Worm (Caenorhabditis elegans) whole organism, young adult: Measurements from ENCODE around the gene gcsh-1.

Experiments
- B0019.2 ChIP-seq: fragments of 200-800 bp; sonication (Bioruptor generic); conservative IDR thresholded peaks from 2 replicates; pipeline ENCODE4 v1.3.6; 2022; ENCODE audit warnings: missing genetic modification reagents, missing genetic modification characterization, missing compliant biosample characterization
- B0261.1 ChIP-seq: sonication (generic microtip); optimal IDR thresholded peaks from 2 replicates; lab custom pipeline; 2016; ENCODE audit warnings: mild to moderate bottlenecking, missing genetic modification characterization, moderate library complexity, missing compliant biosample characterization
- C06A6.2 ChIP-seq: fragments of 200-800 bp; sonication (Bioruptor generic); conservative IDR thresholded peaks from 2 replicates; pipeline ENCODE4 v1.3.6; 2022; ENCODE audit warnings: missing genetic modification characterization, missing compliant biosample characterization
- C17E4.6 ChIP-seq: fragments of 200-800 bp; sonication (Bioruptor generic); IDR thresholded peaks from 2 replicates; pipeline ENCODE4 v1.3.6; 2022; ENCODE audit warnings: missing genetic modification reagents, missing genetic modification characterization, missing compliant biosample characterization
- D2030.7 ChIP-seq: fragments of 200-800 bp; sonication (Bioruptor generic); IDR thresholded peaks from 2 replicates; pipeline ENCODE4 v1.3.6; 2022; ENCODE audit warnings: missing genetic modification reagents, missing genetic modification characterization, missing compliant biosample characterization
- F22D6.2 ChIP-seq: sonication (generic microtip); optimal IDR thresholded peaks from 2 replicates; lab custom pipeline; 2016; ENCODE audit warnings: mild to moderate bottlenecking, missing genetic modification characterization, missing compliant biosample characterization
- F33H1.4 ChIP-seq: fragments of 200-800 bp; sonication (Bioruptor generic); IDR thresholded peaks from 2 replicates; pipeline ENCODE4 v1.3.6; 2022; ENCODE audit warnings: missing genetic modification reagents, missing genetic modification characterization, missing compliant biosample characterization
- F52B5.7 ChIP-seq: sonication (generic microtip); optimal IDR thresholded peaks from 2 replicates; lab custom pipeline; 2016; ENCODE audit warnings: mild to moderate bottlenecking, missing genetic modification characterization, missing compliant biosample characterization
- T07F8.4 ChIP-seq: sonication (generic microtip); optimal IDR thresholded peaks from 2 replicates; lab custom pipeline; 2016; ENCODE audit warnings: mild to moderate bottlenecking, missing genetic modification characterization, moderate library complexity, missing compliant biosample characterization
- Y53G8AR.9 ChIP-seq: fragments of 200-800 bp; sonication (Bioruptor generic); conservative IDR thresholded peaks from 2 replicates; pipeline ENCODE4 v1.3.6; 2022; ENCODE audit warnings: missing genetic modification reagents, missing genetic modification characterization, missing compliant biosample characterization
- Y56A3A.18 ChIP-seq: fragments of 200-800 bp; sonication (Bioruptor generic); IDR thresholded peaks from 2 replicates; pipeline ENCODE4 v1.3.6; 2022; ENCODE audit warnings: missing genetic modification reagents, missing genetic modification characterization, missing compliant biosample characterization
- Y67H2A.10 ChIP-seq: fragments of 200-800 bp; sonication (Bioruptor generic); conservative IDR thresholded peaks from 2 replicates; pipeline ENCODE4 v1.3.6; 2022; ENCODE audit warnings: missing genetic modification reagents, missing genetic modification characterization, missing compliant biosample characterization
- Y95B8A.8 ChIP-seq: fragments of 200-800 bp; sonication (Bioruptor generic); IDR thresholded peaks from 2 replicates; pipeline ENCODE4 v1.3.6; 2022; ENCODE audit warnings: missing genetic modification reagents, missing genetic modification characterization, missing compliant biosample characterization
- aptf-2 ChIP-seq: fragments of 200-800 bp; sonication (Bioruptor generic); conservative IDR thresholded peaks from 2 replicates; pipeline ENCODE4 v1.3.6; 2022; ENCODE audit warnings: missing genetic modification reagents, missing genetic modification characterization, missing compliant biosample characterization
- aptf-3 ChIP-seq: fragments of 200-800 bp; sonication (Bioruptor generic); IDR thresholded peaks from 2 replicates; pipeline ENCODE4 v1.3.6; 2022; ENCODE audit warnings: missing genetic modification characterization, missing compliant biosample characterization
- attf-3 ChIP-seq: fragments of 200-800 bp; sonication (Bioruptor generic); conservative IDR thresholded peaks from 2 replicates; pipeline ENCODE4 v1.3.6; 2022; ENCODE audit warnings: missing genetic modification reagents, missing genetic modification characterization, missing compliant biosample characterization
- bed-1 ChIP-seq: fragments of 200-800 bp; sonication (Bioruptor generic); IDR thresholded peaks from 2 replicates; pipeline ENCODE4 v1.3.6; 2022; ENCODE audit warnings: missing genetic modification reagents, missing genetic modification characterization, missing compliant biosample characterization
- ceh-100 ChIP-seq: fragments of 200-800 bp; sonication (Bioruptor generic); IDR thresholded peaks from 2 replicates; pipeline ENCODE4 v1.3.6; 2022; ENCODE audit warnings: missing genetic modification reagents, missing genetic modification characterization, missing compliant biosample characterization
- ceh-91 ChIP-seq: fragments of 200-800 bp; sonication (Bioruptor generic); IDR thresholded peaks from 2 replicates; pipeline ENCODE4 v1.3.6; 2022; ENCODE audit warnings: missing genetic modification reagents, missing genetic modification characterization, missing compliant biosample characterization
- chd-7 ChIP-seq: sonication (generic microtip); optimal IDR thresholded peaks from 2 replicates; lab custom pipeline; 2016; ENCODE audit warnings: mild to moderate bottlenecking, missing genetic modification characterization, moderate library complexity, missing compliant biosample characterization
- egl-18 ChIP-seq: fragments of 200-800 bp; sonication (Bioruptor generic); IDR thresholded peaks from 2 replicates; pipeline ENCODE4 v1.3.6; 2022; ENCODE audit warnings: missing genetic modification reagents, missing genetic modification characterization, missing compliant biosample characterization
- ekl-4 ChIP-seq: fragments of 200-800 bp; sonication (Bioruptor generic); IDR thresholded peaks from 2 replicates; pipeline ENCODE4 v1.3.6; 2022; ENCODE audit warnings: missing genetic modification reagents, missing genetic modification characterization, missing compliant biosample characterization
- fkh-3 ChIP-seq: sonication (generic microtip); optimal IDR thresholded peaks from 2 replicates; lab custom pipeline; 2016; ENCODE audit warnings: mild to moderate bottlenecking, missing genetic modification characterization, missing compliant biosample characterization
- him-1 ChIP-seq: sonication (generic microtip); optimal IDR thresholded peaks from 2 replicates; lab custom pipeline; 2016; ENCODE audit warnings: missing genotype, missing genetic modification reagents, missing genetic modification characterization, missing compliant biosample characterization
- hlh-12 ChIP-seq: sonication (generic microtip); optimal IDR thresholded peaks from 2 replicates; lab custom pipeline; 2016; ENCODE audit warnings: missing genetic modification characterization, missing compliant biosample characterization
- hmg-1.2 ChIP-seq: fragments of 200-800 bp; sonication (Bioruptor generic); IDR thresholded peaks from 2 replicates; pipeline ENCODE4 v1.3.6; 2022; ENCODE audit warnings: missing genetic modification reagents, missing genetic modification characterization, missing compliant biosample characterization
- hrde-1 ChIP-seq: sonication (generic microtip); optimal IDR thresholded peaks from 2 replicates; lab custom pipeline; 2016; ENCODE audit warnings: missing genetic modification characterization, mild to moderate bottlenecking, missing compliant biosample characterization, moderate library complexity, missing genotype, missing genetic modification reagents, borderline replicate concordance
- hsf-1 ChIP-seq: fragments of 200-800 bp; sonication (Bioruptor generic); IDR thresholded peaks from 2 replicates; pipeline ENCODE4 v1.3.6; 2022; ENCODE audit warnings: missing genetic modification reagents, missing genetic modification characterization, missing compliant biosample characterization
- lin-40 ChIP-seq: sonication (generic microtip); optimal IDR thresholded peaks from 2 replicates; lab custom pipeline; 2016; ENCODE audit warnings: missing genetic modification characterization, mild to moderate bottlenecking, missing compliant biosample characterization, missing genotype, missing genetic modification reagents
- lin-54 ChIP-seq: fragments of 200-800 bp; sonication (Bioruptor generic); optimal IDR thresholded peaks from 2 replicates; lab custom pipeline; 2018; ENCODE audit warnings: mild to moderate bottlenecking, missing genetic modification characterization, missing compliant biosample characterization
- mel-28 ChIP-seq: sonication (generic microtip); optimal IDR thresholded peaks from 2 replicates; lab custom pipeline; 2016; ENCODE audit warnings: borderline replicate concordance, mild to moderate bottlenecking, missing genetic modification characterization, missing compliant biosample characterization
- mxl-1 ChIP-seq: sonication (generic microtip); optimal IDR thresholded peaks from 2 replicates; lab custom pipeline; 2016; ENCODE audit warnings: missing genetic modification characterization, missing compliant biosample characterization
- nfya-1 ChIP-seq: sonication (generic microtip); optimal IDR thresholded peaks from 2 replicates; lab custom pipeline; 2017; ENCODE audit warnings: antibody characterized with exemption, missing compliant biosample characterization, missing genetic modification characterization, borderline replicate concordance; ENCODE audit not compliant: insufficient read depth
- nfyb-1 ChIP-seq: fragments of 200-800 bp; sonication (Bioruptor generic); IDR thresholded peaks from 2 replicates; pipeline ENCODE4 v1.3.6; 2022; ENCODE audit warnings: missing genetic modification reagents, missing genetic modification characterization, missing compliant biosample characterization
- nhr-120 ChIP-seq: fragments of 200-800 bp; sonication (Bioruptor generic); IDR thresholded peaks from 2 replicates; pipeline ENCODE4 v1.3.6; 2022; ENCODE audit warnings: missing genetic modification characterization, missing compliant biosample characterization
- nhr-80 ChIP-seq: sonication (generic microtip); optimal IDR thresholded peaks from 2 replicates; lab custom pipeline; 2016; ENCODE audit warnings: missing genetic modification characterization, missing compliant biosample characterization
- nhr-90 ChIP-seq: sonication (generic microtip); optimal IDR thresholded peaks from 2 replicates; lab custom pipeline; 2016; ENCODE audit warnings: missing genotype, mild to moderate bottlenecking, missing genetic modification characterization, missing compliant biosample characterization
- rcor-1 ChIP-seq: fragments of 200-800 bp; sonication (Bioruptor generic); IDR thresholded peaks from 2 replicates; pipeline ENCODE4 v1.3.6; 2022; ENCODE audit warnings: missing genetic modification reagents, missing genetic modification characterization, missing compliant biosample characterization
- repo-1 ChIP-seq: sonication (generic microtip); optimal IDR thresholded peaks from 2 replicates; lab custom pipeline; 2017; ENCODE audit warnings: mild to moderate bottlenecking, missing genetic modification characterization, missing compliant biosample characterization
- snpc-1.1 ChIP-seq: sonication (generic microtip); optimal IDR thresholded peaks from 2 replicates; lab custom pipeline; 2017; ENCODE audit warnings: missing genetic modification characterization, mild to moderate bottlenecking, missing compliant biosample characterization, antibody characterized with exemption, moderate library complexity, missing genotype, missing genetic modification reagents; ENCODE audit not compliant: insufficient read depth
- snpc-3.4 ChIP-seq: sonication (generic microtip); optimal IDR thresholded peaks from 2 replicates; lab custom pipeline; 2017; ENCODE audit warnings: missing genetic modification characterization, mild to moderate bottlenecking, missing compliant biosample characterization, antibody characterized with exemption, moderate library complexity, missing genotype, missing genetic modification reagents
- tbp1 ChIP-seq: fragments of 200-800 bp; sonication (Bioruptor generic); optimal IDR thresholded peaks from 2 replicates; lab custom pipeline; 2018; ENCODE audit warnings: mild to moderate bottlenecking, missing genetic modification characterization, missing compliant biosample characterization
- tlf-1 ChIP-seq: fragments of 200-800 bp; sonication (Bioruptor generic); optimal IDR thresholded peaks from 2 replicates; lab custom pipeline; 2018; ENCODE audit warnings: mild to moderate bottlenecking, missing genetic modification characterization, missing compliant biosample characterization
- unc-130 ChIP-seq: sonication (generic microtip); optimal IDR thresholded peaks from 2 replicates; lab custom pipeline; 2016; ENCODE audit warnings: missing genetic modification reagents, missing genetic modification characterization, missing compliant biosample characterization
- ztf-25 ChIP-seq: fragments of 200-800 bp; sonication (Bioruptor generic); IDR thresholded peaks from 2 replicates; pipeline ENCODE4 v1.3.6; 2022; ENCODE audit warnings: missing genetic modification reagents, missing genetic modification characterization, missing compliant biosample characterization
- ztf-3 ChIP-seq: fragments of 200-800 bp; sonication (Bioruptor generic); optimal IDR thresholded peaks from 2 replicates; lab custom pipeline; 2018; ENCODE audit warnings: mild to moderate bottlenecking, missing genetic modification characterization, missing compliant biosample characterization

gcsh-1 gene

DNA sequence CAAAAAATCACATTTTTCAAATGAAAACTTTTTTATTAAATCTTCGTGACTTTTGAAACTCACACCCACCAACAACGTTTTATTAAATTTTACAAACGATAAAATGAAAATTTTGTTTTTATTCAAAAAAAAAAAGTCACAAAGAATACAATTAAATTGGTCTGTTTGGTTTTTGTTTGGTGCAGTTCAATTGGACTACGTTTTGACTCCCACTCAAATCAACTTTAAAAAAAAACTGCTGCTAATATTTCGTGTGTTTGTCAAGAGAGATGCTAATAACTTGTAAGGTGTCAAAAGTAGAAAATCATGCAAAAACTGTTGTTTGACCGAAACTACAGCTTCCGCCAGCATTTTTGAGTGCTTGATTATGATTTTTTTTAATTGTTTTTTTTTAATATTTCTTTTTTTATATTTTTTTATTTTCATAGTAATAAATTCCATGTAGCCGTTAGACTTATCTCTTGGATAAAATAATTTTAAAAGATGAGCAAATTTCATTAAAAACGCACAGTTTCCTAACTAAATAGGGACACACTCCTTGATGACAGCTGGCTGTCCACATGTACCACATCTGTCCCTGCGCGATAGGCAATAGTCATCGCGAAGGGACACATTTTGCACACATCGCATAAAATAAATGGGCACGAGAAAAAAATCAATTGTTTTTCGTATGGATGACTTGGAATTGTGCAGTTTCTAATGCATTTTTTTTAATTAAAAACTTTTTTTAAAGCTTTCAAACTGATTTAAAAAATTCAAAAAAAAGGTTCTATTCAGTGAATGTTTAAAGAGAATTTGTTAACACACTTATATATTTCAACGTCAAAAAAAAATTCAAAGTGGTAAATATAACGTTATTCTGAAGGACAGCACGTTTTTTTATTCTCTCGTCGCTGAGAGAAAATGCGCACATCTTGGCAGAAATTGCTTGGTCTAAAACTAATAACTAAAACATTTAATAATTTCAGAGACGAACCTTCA, 10.7 kb upstream of the gcsh-1 start (continued):
- TF ChIP-seq F52B5.7 (tag; lab: Kevin White, UChicago) (peak; percentile 90), chd-7 (tag; lab: Kevin White, UChicago) (peak; percentile 98), ceh-91 (GFP tag; lab: Robert Waterston, UW) (no peak), Y67H2A.10 (GFP tag; lab: Robert Waterston, UW) (peak; percentile 48; the same call in 1 of the 2 replicates), unc-130 (GFP tag; lab: Kevin White, UChicago) (peak; percentile 32), aptf-3 (GFP tag; lab: Robert Waterston, UW) (no peak), lin-54 (GFP tag; lab: Kevin White, UChicago) (peak; percentile 92), attf-3 (GFP tag; lab: Robert Waterston, UW) (peak; percentile 58; the same call in 1 of the 2 replicates), ceh-100 (GFP tag; lab: Robert Waterston, UW) (peak; percentile 71; the same call in 1 of the 2 replicates), C17E4.6 (GFP tag; lab: Robert Waterston, UW) (peak; percentile 96), hmg-1.2 (GFP tag; lab: Robert Waterston, UW) (peak; percentile 87), hlh-12 (tag; lab: Kevin White, UChicago) (peak; percentile 33), B0019.2 (GFP tag; lab: Robert Waterston, UW) (no peak), nfyb-1 (GFP tag; lab: Robert Waterston, UW) (peak; percentile 99), Y53G8AR.9 (GFP tag; lab: Robert Waterston, UW) (peak; percentile 98), nhr-120 (peak; percentile 95), ztf-25 (GFP tag; lab: Robert Waterston, UW) (no peak), tlf-1 (GFP tag; lab: Kevin White, UChicago) (peak; percentile 99), rcor-1 (peak; percentile 97), repo-1 (tag; lab: Kevin White, UChicago) (peak; percentile 100), mel-28 (tag; lab: Kevin White, UChicago) (peak; percentile 75), T07F8.4 (tag; lab: Kevin White, UChicago) (peak; percentile 95), C06A6.2 (GFP tag; lab: Robert Waterston, UW) (peak; percentile 98), nhr-90 (peak; percentile 91), ekl-4 (GFP tag; lab: Robert Waterston, UW) (peak; percentile 94), Y95B8A.8 (0 out of 2 replicates have a peak, but pooled peaks have one; percentile 64), hsf-1 (GFP tag; lab: Robert Waterston, UW) (no peak), nhr-80 (peak; percentile 95), hrde-1 (tag; lab: Kevin White, UChicago) (no peak), B0261.1 (peak; percentile 62), him-1 (tag; lab: Kevin White, UChicago) (no peak), mxl-1 (tag; lab: Kevin White, UChicago) (peak; percentile 66), bed-1 (GFP tag; lab: Robert Waterston, UW) (0 out of 2 replicates have a peak, but pooled peaks have one; percentile 68), nfya-1 (tag; lab: Kevin White, UChicago) (no peak), fkh-3 (tag; lab: Kevin White, UChicago) (no peak), lin-40 (tag; lab: Kevin White, UChicago) (peak; percentile 100), ztf-3 (GFP tag; lab: Kevin White, UChicago) (peak; percentile 95), egl-18 (GFP tag; lab: Robert Waterston, UW) (peak; percentile 97), F33H1.4 (peak; percentile 32), Y56A3A.18 (GFP tag; lab: Robert Waterston, UW) (peak; percentile 100), snpc-3.4 (no peak), tbp1 (GFP tag; lab: Kevin White, UChicago) (peak; percentile 79), F22D6.2 (tag; lab: Kevin White, UChicago) (peak; percentile 97), aptf-2 (no peak), snpc-1.1 (tag; lab: Kevin White, UChicago) (no peak), D2030.7 (GFP tag; lab: Robert Waterston, UW) (no peak)
